Worm (Caenorhabditis elegans) whole organism, early embryonic: Measurements from ENCODE around the gene grk-1.
A peak's percentile ranks its signal among the peaks of the same experiment; 100 is the strongest.

Experiments used
- B0310.2 ChIP-seq: sonication (generic microtip); optimal IDR thresholded peaks from 2 replicates; lab custom pipeline; 2016; ENCODE audit warnings: mild to moderate bottlenecking, missing genetic modification characterization, missing compliant biosample characterization
- F13C5.2 ChIP-seq: sonication (generic microtip); optimal IDR thresholded peaks from 2 replicates; lab custom pipeline; 2017; ENCODE audit warnings: mild to moderate bottlenecking, missing genetic modification characterization, inconsistent platforms, missing compliant biosample characterization
- aly-1 ChIP-seq: sonication (generic microtip); optimal IDR thresholded peaks from 2 replicates; lab custom pipeline; 2016; ENCODE audit warnings: missing genetic modification characterization, missing compliant biosample characterization
- ama-1 ChIP-seq: fragments of 150-350 bp; optimal IDR thresholded peaks from 2 replicates; lab custom pipeline; 2014
- ceh-13 ChIP-seq: fragments of 200-800 bp; sonication (Bioruptor generic); optimal IDR thresholded peaks from 2 replicates; lab custom pipeline; 2018; ENCODE audit warnings: mild to moderate bottlenecking, missing genetic modification characterization, missing compliant biosample characterization
- ceh-36 ChIP-seq: sonication (generic microtip); optimal IDR thresholded peaks from 2 replicates; lab custom pipeline; 2016; ENCODE audit warnings: missing genetic modification characterization, inconsistent platforms, missing compliant biosample characterization
- ets-7 ChIP-seq: sonication (generic microtip); optimal IDR thresholded peaks from 2 replicates; lab custom pipeline; 2016; ENCODE audit warnings: missing genotype, missing genetic modification characterization, missing compliant biosample characterization
- flt-1 ChIP-seq: fragments of 200-800 bp; sonication (Bioruptor generic); IDR thresholded peaks from 2 replicates; pipeline ENCODE4 v1.3.6; 2022; ENCODE audit warnings: missing genetic modification characterization, missing compliant biosample characterization
- hmbx-1 ChIP-seq: sonication (generic microtip); optimal IDR thresholded peaks from 2 replicates; lab custom pipeline; 2016; ENCODE audit warnings: mild to moderate bottlenecking, missing genetic modification characterization, missing compliant biosample characterization
- hmg-4 ChIP-seq: fragments of 200-800 bp; sonication (Bioruptor generic); optimal IDR thresholded peaks from 2 replicates; lab custom pipeline; 2018; ENCODE audit warnings: mild to moderate bottlenecking, missing genetic modification characterization, missing compliant biosample characterization
- hnd-1 ChIP-seq: sonication (generic microtip); optimal IDR thresholded peaks from 2 replicates; lab custom pipeline; 2016; ENCODE audit warnings: missing genetic modification characterization, missing compliant biosample characterization
- pes-1 ChIP-seq: fragments of 200-800 bp; sonication (Bioruptor generic); IDR thresholded peaks from 2 replicates; pipeline ENCODE4 v1.3.6; 2022; ENCODE audit warnings: missing genetic modification reagents, missing genetic modification characterization, missing compliant biosample characterization
- scrt-1 ChIP-seq: fragments of 200-800 bp; sonication (Bioruptor generic); IDR thresholded peaks from 2 replicates; pipeline ENCODE4 v1.3.6; 2022; ENCODE audit warnings: missing genetic modification characterization, missing compliant biosample characterization
- sea-1 ChIP-seq: fragments of 200-800 bp; sonication (Bioruptor generic); conservative IDR thresholded peaks from 2 replicates; pipeline ENCODE4 v1.3.6; 2022; ENCODE audit warnings: missing genetic modification characterization, missing compliant biosample characterization
- tbx-11 ChIP-seq: fragments of 200-800 bp; sonication (Bioruptor generic); IDR thresholded peaks from 2 replicates; pipeline ENCODE4 v1.3.6; 2022; ENCODE audit warnings: missing genetic modification characterization, missing compliant biosample characterization
- tbx-37 ChIP-seq: fragments of 200-800 bp; sonication (Bioruptor generic); conservative IDR thresholded peaks from 2 replicates; pipeline ENCODE4 v1.3.6; 2022; ENCODE audit warnings: missing genetic modification reagents, missing genetic modification characterization, missing compliant biosample characterization
- tra-4 ChIP-seq: sonication (generic microtip); optimal IDR thresholded peaks from 2 replicates; lab custom pipeline; 2017; ENCODE audit warnings: missing genetic modification characterization, missing compliant biosample characterization

The grk-1 gene

ce11 chrX:9958561-9958960 lies 40.4 kb downstream of the grk-1 start, which contains the start of gene ZC506.1:
Gene ZC506.1, plus strand, starts transcription at chrX:9958960.
- TF ChIP-seq flt-1 (peak; percentile 44; the same call in 1 of the 2 replicates), scrt-1 (no peak), B0310.2 (tag; lab: Kevin White, UChicago) (peak; percentile 4), ets-7 (tag; lab: Kevin White, UChicago) (peak; percentile 36), pes-1 (GFP tag; lab: Robert Waterston, UW) (no peak), F13C5.2 (tag; lab: Kevin White, UChicago) (peak; percentile 93), hnd-1 (tag; lab: Kevin White, UChicago) (no peak), tbx-11 (peak; percentile 52; the same call in 1 of the 2 replicates), hmg-4 (GFP tag; lab: Kevin White, UChicago) (peak; percentile 68), hmbx-1 (tag; lab: Kevin White, UChicago) (no peak)

DNA sequence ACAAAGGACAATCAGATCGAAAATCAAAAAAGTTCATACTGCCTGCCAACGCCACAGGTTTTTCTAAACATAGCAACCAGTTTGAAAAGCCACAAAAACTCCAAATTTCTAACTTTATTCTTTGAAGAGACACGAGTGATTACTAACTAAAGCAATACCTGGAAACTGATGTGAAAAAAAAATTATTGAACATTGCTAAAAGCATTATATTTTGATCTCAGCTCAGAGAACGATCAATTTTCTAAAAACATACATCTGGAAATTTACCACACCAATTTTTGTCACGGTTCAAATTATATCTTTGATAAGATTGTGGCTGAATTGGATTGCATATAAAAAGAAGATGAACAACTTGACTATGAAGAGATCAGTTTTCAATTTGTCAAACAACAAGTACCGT lies 41.6 kb downstream of the grk-1 start:
- no peak for TF ChIP-seq tbx-11
- TF ChIP-seq hnd-1 (tag; lab: Kevin White, UChicago), result no peak
- no peak for TF ChIP-seq pes-1 (GFP tag; lab: Robert Waterston, UW)
- no peak for TF ChIP-seq B0310.2 (tag; lab: Kevin White, UChicago)
- TF ChIP-seq ama-1 (lab: Kevin White, UChicago), result no peak
- TF ChIP-seq hmbx-1 (tag; lab: Kevin White, UChicago), result no peak
- no peak for TF ChIP-seq tbx-37
- no peak for TF ChIP-seq sea-1 (GFP tag; lab: Robert Waterston, UW)
- no peak for TF ChIP-seq aly-1
- TF ChIP-seq ceh-36 (tag; lab: Kevin White, UChicago), result no peak
- TF ChIP-seq tra-4 (tag; lab: Kevin White, UChicago), result no peak
- TF ChIP-seq ets-7 (tag; lab: Kevin White, UChicago), result no peak
- no peak for TF ChIP-seq flt-1
- TF ChIP-seq F13C5.2 (tag; lab: Kevin White, UChicago), result no peak
- no peak for TF ChIP-seq hmg-4 (GFP tag; lab: Kevin White, UChicago)

DNA sequence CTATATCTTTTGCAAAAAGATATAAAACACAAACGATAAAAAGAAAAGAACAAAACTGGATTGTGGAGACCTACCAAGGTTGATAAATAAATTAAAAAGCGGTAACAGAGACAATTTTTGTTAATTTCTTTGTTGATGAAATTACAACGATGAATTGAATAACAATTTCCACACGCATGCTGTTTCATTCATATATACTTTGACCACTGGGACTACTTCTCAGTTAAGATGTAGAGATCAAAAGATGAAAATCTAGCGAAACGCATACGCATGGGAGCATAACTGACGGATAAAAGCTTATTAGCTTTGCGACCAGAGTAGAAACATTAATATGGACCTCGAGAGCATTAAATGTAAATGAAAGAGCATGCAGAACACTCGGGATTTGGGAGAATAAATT lies 43.0 kb downstream of the grk-1 start:
- TF ChIP-seq B0310.2 (tag; lab: Kevin White, UChicago) (no peak), ama-1 (lab: Kevin White, UChicago) (no peak), tra-4 (tag; lab: Kevin White, UChicago) (no peak), hmbx-1 (tag; lab: Kevin White, UChicago) (no peak), ceh-13 (no peak), aly-1 (no peak), ets-7 (tag; lab: Kevin White, UChicago) (no peak), sea-1 (GFP tag; lab: Robert Waterston, UW) (no peak), hnd-1 (tag; lab: Kevin White, UChicago) (no peak), scrt-1 (no peak), pes-1 (GFP tag; lab: Robert Waterston, UW) (no peak), tbx-11 (no peak)

DNA sequence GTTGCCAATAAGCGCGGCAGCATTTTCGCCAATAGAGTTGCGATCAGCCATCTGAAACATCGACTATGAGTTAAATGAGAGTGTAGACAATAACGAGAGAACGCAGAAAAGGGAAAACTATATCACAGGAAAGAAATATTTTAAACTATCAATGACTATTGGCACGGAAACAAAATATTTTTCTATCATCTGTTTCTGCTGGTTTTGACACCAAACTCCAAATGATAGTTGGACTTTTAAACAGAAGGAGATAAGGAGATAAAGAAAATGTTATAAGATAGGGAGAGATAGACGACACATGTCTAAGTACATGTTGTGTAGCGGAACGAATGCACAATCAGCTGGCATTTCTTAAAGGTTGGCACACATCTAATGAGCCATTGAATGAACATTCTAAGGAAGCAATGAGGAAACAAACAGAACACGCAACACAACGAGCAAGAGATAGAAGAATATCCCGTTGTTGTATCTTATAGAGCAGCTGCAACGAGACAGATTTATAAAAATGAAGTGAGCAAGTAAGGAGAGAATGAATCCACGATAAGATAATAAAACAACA lies 44.4 kb downstream of the grk-1 start, which contains the start of gene cysl-1:
cysl-1 (minus strand) TSS at position 51 of the 559 bp plus-strand sequence.
- no peak for TF ChIP-seq ceh-36 (tag; lab: Kevin White, UChicago)
- TF ChIP-seq sea-1 (GFP tag; lab: Robert Waterston, UW), result no peak
- no peak for TF ChIP-seq pes-1 (GFP tag; lab: Robert Waterston, UW)
- no peak for TF ChIP-seq ama-1 (lab: Kevin White, UChicago)
- TF ChIP-seq hmg-4 (GFP tag; lab: Kevin White, UChicago), result no peak
- no peak for TF ChIP-seq B0310.2 (tag; lab: Kevin White, UChicago)
- TF ChIP-seq hnd-1 (tag; lab: Kevin White, UChicago), result no peak
- no peak for TF ChIP-seq tbx-11
- TF ChIP-seq ceh-13, result no peak

ce11 chrX:9948963-9949362 lies 50.0 kb downstream of the grk-1 start, which contains the start of gene nas-37:
Gene nas-37, minus strand, starts transcription at chrX:9949063.
- TF ChIP-seq aly-1 (no peak), scrt-1 (no peak), flt-1 (no peak), tbx-37 (no peak), hnd-1 (tag; lab: Kevin White, UChicago) (no peak), hmbx-1 (tag; lab: Kevin White, UChicago) (no peak), ets-7 (tag; lab: Kevin White, UChicago) (no peak), ceh-36 (tag; lab: Kevin White, UChicago) (no peak), tra-4 (tag; lab: Kevin White, UChicago) (no peak), ama-1 (lab: Kevin White, UChicago) (no peak), F13C5.2 (tag; lab: Kevin White, UChicago) (no peak), ceh-13 (no peak), hmg-4 (GFP tag; lab: Kevin White, UChicago) (no peak), sea-1 (GFP tag; lab: Robert Waterston, UW) (no peak), tbx-11 (no peak)

DNA sequence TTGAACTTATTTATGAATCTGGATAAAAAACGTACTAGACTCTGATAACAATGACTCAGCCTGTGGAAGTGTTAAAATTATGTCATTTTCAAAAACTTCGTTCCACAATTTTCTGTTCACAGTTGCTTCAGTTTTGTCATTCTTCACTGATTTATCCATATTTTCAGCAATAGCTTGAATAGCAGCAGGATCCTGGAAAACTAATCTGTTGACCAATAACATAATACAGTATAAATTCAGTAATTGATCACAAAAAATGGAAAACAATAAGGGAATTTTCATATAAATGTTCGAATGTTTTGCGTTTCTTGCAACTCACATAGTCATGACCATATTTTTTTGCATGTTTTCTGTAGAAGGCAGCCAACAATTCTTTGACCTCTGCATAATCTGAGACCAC lies 50.5 kb downstream of the grk-1 start:
- TF ChIP-seq tra-4 (tag; lab: Kevin White, UChicago), result no peak
- TF ChIP-seq sea-1 (GFP tag; lab: Robert Waterston, UW), result no peak
- no peak for TF ChIP-seq scrt-1
- TF ChIP-seq flt-1, result no peak
- no peak for TF ChIP-seq ama-1 (lab: Kevin White, UChicago)
- no peak for TF ChIP-seq hmg-4 (GFP tag; lab: Kevin White, UChicago)
- no peak for TF ChIP-seq pes-1 (GFP tag; lab: Robert Waterston, UW)
- TF ChIP-seq hmbx-1 (tag; lab: Kevin White, UChicago), result no peak
- TF ChIP-seq F13C5.2 (tag; lab: Kevin White, UChicago), result no peak
- TF ChIP-seq tbx-37, result no peak
- TF ChIP-seq hnd-1 (tag; lab: Kevin White, UChicago), result no peak
- no peak for TF ChIP-seq ets-7 (tag; lab: Kevin White, UChicago)

DNA sequence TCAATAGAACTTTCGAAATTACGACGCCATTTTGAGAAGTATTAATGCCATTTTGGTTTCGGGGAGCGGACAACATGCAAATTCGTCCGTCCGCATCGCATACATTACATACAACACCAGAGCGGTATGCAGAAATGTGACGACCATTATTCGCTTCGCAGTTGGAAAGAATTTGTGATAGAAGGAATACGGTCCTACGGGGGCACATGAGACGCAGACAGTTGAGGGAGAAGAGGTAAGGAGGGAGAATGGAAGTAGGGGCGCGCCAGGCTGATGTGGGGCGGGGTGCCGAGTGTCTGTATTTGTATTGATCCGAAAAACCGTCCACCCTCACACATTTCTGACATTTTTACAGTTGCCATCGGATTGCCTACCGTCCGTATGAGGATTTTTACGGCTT lies 57.6 kb downstream of the grk-1 start:
- no peak for TF ChIP-seq hmbx-1 (tag; lab: Kevin White, UChicago)
- TF ChIP-seq ets-7 (tag; lab: Kevin White, UChicago), result no peak
- no peak for TF ChIP-seq ceh-36 (tag; lab: Kevin White, UChicago)
- no peak for TF ChIP-seq aly-1
- TF ChIP-seq F13C5.2 (tag; lab: Kevin White, UChicago), result no peak
